Fruit fly (Drosophila melanogaster) Kc167 (cell line): ENCODE measurements around the gene CG43725.

Source experiments
- Myc ChIP-seq: fragments of >200 bp; optimal IDR thresholded peaks from 2 replicates; lab custom pipeline; 2017; ENCODE audit warnings: missing external identifiers
- Sin3A ChIP-seq: fragments of >200 bp; optimal IDR thresholded peaks from 2 replicates; lab custom pipeline; 2018; ENCODE audit warnings: missing external identifiers
- h ChIP-seq: fragments of >200 bp; optimal IDR thresholded peaks from 3 replicates; lab custom pipeline; 2018; ENCODE audit warnings: missing external identifiers
- insv ChIP-seq: fragments of >200 bp; optimal IDR thresholded peaks from 3 replicates; lab custom pipeline; 2018; ENCODE audit warnings: missing external identifiers
- psq ChIP-seq: fragments of >200 bp; optimal IDR thresholded peaks from 2 replicates; lab custom pipeline; 2017; ENCODE audit warnings: missing external identifiers
- ttk ChIP-seq: sonication (Bioruptor generic); optimal IDR thresholded peaks from 2 replicates; lab custom pipeline; 2017; ENCODE audit warnings: missing external identifiers

- TF ChIP-seq psq (lab: Kevin White, UChicago) (no peak), h (lab: Kevin White, UChicago) (no peak), Myc (lab: Kevin White, UChicago) (no peak), insv (lab: Kevin White, UChicago) (peak; percentile 29), Sin3A (lab: Kevin White, UChicago) (no peak), ttk (lab: Kevin White, UChicago) (no peak)
Measured at dm6 chr2L:11053018-11053807, 22.1 kb upstream of the CG43725 start.
